Fruit fly (Drosophila melanogaster) S2 (cell line): ENCODE results near the gene CG15160.

Experiments used
- CG8478 ChIP-seq: fragments of >200 bp; optimal IDR thresholded peaks from 2 replicates; lab custom pipeline; 2018
- CTCF ChIP-seq, 2 experiments: fragments of >200 bp; optimal IDR thresholded peaks; 2 replicates each; lab custom pipeline; 2018

The CG15160 gene

dm6 chr2L:18566235-18567158, 24.2 kb upstream of the CG15160 start:
- TF ChIP-seq CTCF (optimal IDR thresholded peaks at IDR 0.05; lab: Kevin White, UChicago) (no peak), CG8478 (lab: Kevin White, UChicago) (no peak)

dm6 chr2L:18567563-18567962, 23.1 kb upstream of the CG15160 start:
- no peak for TF ChIP-seq CTCF (optimal IDR thresholded peaks at IDR 0.05; lab: Kevin White, UChicago)
- TF ChIP-seq CG8478 (lab: Kevin White, UChicago) = no peak

- TF ChIP-seq CTCF (optimal IDR thresholded peaks at IDR 0.05; lab: Kevin White, UChicago) (no peak), CG8478 (lab: Kevin White, UChicago) (no peak)
Measured at dm6 chr2L:18568715-18569114, 22.0 kb upstream of the CG15160 start.

DNA sequence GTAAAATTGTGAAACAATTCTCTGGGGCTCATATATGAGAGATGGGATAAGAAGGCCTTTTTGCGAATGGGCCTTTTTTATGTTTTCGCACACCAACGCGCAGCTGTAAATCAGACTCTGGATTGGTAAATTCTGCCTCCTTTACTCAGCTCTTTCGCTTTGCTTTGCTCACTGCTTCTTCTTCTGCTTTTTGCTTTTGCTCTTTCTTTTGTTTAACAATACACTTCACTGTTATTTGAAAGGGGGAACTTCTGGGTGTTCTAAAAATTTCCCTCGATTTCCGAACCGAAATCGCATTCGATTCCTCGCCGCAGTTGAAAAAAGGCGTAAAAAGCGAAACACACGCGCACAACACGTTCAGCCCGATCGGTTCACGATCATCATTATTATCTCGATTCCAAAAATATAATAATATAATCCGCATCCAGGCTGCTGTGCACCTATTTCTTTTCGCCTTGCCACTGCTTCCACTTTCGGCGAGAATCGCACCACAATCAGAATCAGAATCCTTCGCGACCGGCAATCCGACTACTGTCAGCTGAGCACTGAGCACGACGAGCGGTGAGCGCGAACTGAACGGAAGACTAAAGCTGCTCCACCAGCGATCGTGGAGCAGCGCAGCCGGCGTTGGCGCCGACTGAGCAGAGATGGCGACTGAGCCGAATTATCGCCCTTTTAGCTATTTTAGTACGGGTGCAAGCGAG, 18.8 kb upstream of the CG15160 start:
- no peak for TF ChIP-seq CTCF (optimal IDR thresholded peaks at IDR 0.05; lab: Kevin White, UChicago)
- TF ChIP-seq CG8478 (lab: Kevin White, UChicago) = no peak

DNA sequence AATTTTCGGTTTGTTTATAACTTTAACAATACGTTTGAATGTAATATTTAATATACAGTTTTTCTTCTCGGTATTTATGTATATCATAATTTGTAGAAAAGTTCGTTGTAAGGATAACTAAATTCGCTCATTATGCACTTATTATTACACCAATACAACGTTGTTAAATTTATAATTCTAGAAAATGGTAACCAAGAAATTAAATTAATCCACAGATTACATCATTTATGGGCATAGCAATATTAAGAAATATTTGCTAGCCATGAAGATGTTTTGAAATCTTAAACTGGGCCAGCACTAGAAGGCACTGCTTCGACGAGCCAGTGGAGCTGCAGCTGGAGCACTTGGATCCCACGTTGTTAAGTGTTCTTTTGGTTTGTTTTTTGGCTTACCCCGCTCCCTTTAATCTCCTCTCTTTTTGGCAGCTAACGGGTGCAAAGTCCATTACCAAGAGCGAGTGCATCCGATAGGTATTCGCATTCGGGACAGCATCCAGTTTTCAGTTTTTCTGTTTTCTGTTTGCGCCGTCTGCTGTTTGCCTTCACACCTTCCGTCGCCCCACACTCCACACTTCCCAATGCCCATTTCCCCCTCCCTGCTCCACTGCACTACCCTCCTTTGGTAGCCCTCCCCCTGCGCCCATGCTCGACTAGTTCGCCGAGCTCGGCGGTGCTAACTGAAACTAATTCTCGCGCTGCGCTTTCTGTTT, 18.1 kb upstream of the CG15160 start:
- no peak for TF ChIP-seq CTCF (optimal IDR thresholded peaks at IDR 0.05; lab: Kevin White, UChicago)
- no peak for TF ChIP-seq CG8478 (lab: Kevin White, UChicago)

DNA sequence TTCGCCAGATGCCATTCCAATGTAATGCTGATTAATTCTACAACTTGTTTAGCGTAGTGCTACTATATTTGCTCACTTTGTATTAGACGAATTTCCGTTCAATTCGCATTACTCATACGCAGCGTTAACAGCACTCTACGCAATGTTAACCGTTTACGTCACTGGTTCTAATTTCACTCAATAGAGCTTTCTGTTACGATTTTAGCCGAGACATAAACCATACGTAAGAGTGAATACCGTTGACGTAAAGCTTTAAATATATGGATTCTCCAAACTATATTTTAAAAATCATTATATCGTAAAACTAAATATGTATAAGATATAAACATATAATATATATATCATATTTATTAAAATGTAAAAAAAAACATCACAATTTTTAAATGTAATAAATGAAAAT, 14.4 kb upstream of the CG15160 start:
- TF ChIP-seq CG8478 (lab: Kevin White, UChicago) = no peak
- TF ChIP-seq CTCF (optimal IDR thresholded peaks at IDR 0.05; lab: Kevin White, UChicago) = no peak

DNA sequence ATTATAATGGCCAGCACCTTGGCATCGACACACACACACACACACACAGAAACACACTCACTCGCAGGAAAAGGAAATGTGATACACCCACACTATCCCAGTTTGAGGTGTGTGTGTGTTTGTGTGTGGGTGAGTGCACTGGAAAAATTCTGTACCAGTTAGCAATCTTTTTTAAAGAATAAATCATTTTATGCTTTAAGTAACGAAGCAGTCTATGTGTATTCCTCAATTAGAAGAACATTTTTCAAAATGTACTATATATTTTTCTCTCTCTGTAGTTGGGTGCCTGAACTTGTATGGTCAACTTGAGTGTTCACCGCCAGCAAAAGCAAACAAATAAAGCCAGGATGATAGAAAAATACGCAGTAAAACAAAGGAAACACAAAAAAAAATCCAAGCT, 6.1 kb upstream of the CG15160 start:
- no peak for TF ChIP-seq CG8478 (lab: Kevin White, UChicago)
- no peak for TF ChIP-seq CTCF (optimal IDR thresholded peaks at IDR 0.05; lab: Kevin White, UChicago)

DNA sequence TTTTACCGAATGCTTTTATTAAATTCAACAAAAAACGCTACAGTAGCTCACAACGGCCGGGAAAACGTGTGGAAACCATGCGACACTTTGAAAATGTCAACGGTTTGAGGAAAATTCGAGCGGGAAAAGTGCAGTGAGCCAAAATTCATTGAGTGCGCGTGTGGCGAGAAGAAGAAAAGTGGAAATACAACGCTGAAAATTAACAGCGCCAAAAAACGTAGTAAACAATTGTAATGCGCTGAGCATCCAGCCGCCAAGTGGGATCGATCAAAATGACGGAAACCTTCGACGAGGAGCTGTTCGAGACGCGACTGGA, 209 bp downstream of the CG15160 start:
- no peak for TF ChIP-seq CG8478 (lab: Kevin White, UChicago)

DNA sequence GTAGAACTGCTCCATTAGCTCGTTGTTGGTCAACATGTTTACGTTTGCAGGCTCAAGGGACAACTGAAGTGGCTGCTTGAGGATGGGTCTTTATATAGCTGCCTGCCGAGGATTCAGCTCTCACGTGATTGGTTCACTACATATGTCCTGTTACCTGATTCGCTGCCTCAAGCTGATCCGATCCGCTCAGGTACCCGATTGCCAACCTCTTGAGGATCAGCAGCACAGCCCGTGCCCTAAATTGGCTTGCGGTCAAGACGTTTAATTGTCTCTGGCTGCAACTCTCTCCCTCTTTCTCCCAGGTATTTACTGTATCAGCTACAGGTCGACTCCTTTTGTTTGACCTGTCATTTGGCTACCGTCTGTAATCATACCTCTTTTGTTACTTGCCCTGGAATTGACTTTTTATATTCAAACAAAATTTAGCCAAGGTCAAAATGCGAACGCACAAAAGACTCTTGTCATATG, 6.2 kb downstream of the CG15160 start, which contains the start of gene amos:
amos (minus strand) TSS at position 51 of the 468 bp plus-strand sequence.
- TF ChIP-seq CTCF (optimal IDR thresholded peaks at IDR 0.05; lab: Kevin White, UChicago) = no peak
- TF ChIP-seq CG8478 (lab: Kevin White, UChicago) = no peak

dm6 chr2L:18598150-18598723, 7.5 kb downstream of the CG15160 start:
- TF ChIP-seq CG8478 (lab: Kevin White, UChicago) (no peak), CTCF (optimal IDR thresholded peaks at IDR 0.05; lab: Kevin White, UChicago) (no peak)

dm6 chr2L:18599152-18599551, 8.5 kb downstream of the CG15160 start:
- TF ChIP-seq CTCF (optimal IDR thresholded peaks at IDR 0.05; lab: Kevin White, UChicago) (no peak), CG8478 (lab: Kevin White, UChicago) (no peak)

DNA sequence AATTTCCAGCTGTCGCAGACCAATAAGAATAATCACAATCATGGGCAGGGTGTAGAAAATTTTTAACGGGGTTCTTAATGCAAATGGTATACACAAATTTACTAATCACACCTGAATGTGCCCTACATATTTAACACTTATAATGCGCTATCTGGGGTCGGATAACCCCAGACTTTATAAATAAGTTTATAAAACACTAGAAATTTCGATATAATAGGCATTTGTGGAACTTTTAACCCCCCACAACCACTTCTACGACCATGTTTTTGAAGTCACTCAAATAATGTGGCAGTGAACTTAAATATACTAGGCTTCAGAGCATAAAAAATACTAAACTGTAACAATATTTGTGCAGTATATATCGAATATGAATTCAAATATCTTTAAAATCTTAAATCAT, 14.3 kb downstream of the CG15160 start, which contains the start of gene CG10413:
CG10413 (minus strand) TSS at position 264 of the 400 bp plus-strand sequence.
- TF ChIP-seq CTCF (optimal IDR thresholded peaks at IDR 0.05; lab: Kevin White, UChicago) = no peak

DNA sequence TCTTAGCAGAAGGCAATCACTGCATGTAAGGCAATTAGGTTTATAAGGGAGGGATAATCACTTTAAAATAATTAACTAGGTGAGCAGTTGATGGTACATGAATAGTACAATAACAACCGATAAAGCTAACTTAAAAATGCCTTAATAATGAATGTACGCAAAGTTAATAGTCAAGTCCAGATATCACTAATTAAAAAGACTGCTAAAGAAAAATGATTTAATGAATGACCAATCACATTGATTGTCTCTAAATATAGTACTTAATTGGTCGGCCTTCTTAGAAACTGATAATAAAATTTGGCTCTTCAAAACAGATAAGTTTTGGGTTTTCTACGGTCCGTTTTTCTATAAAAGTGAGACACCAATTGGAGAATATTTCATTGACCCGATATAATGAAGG, 14.9 kb downstream of the CG15160 start, which contains the start of gene CG31789:
CG31789 (plus strand) TSS at position 380 of the 400 bp plus-strand sequence.
- no peak for TF ChIP-seq CG8478 (lab: Kevin White, UChicago)
- no peak for TF ChIP-seq CTCF (optimal IDR thresholded peaks at IDR 0.05; lab: Kevin White, UChicago)

DNA sequence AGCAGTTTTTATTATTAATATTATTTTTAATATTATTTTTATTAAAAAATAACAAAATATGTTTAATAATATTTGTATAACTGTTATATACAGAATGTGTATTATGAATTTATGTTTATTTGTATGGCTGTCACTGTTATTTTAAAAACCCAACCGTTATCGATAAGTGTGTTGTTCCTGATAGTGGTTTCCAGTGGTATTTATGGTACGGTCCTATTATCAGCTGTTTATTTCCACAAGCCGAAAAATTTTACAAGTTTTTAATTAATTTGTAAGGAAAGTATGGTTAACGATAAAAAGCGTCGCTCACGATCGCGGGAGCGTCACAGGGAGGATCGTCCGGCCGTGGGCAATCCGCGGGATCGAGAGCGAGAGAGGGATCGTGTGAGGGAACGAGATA, 16.0 kb downstream of the CG15160 start, which contains the start of gene CG10333:
CG10333 (plus strand) TSS at position 191 of the 400 bp plus-strand sequence.
- TF ChIP-seq CTCF (optimal IDR thresholded peaks at IDR 0.05; lab: Kevin White, UChicago) = no peak
- no peak for TF ChIP-seq CG8478 (lab: Kevin White, UChicago)
